Worm (Caenorhabditis elegans): Measurements from ENCODE around the gene far-1.

The far-1 gene

ce11 chrIII:9080127-9080526, 852 bp downstream of the far-1 start:
- TF ChIP-seq ceh-13 (GFP tag; optimal IDR thresholded peaks at IDR 0.05) (no peak), F13C5.2 (tag; optimal IDR thresholded peaks at IDR 0.05) (no peak), aly-1 (tag; optimal IDR thresholded peaks at IDR 0.05) (no peak), scrt-1 (GFP tag; IDR thresholded peaks at IDR 0.05) (no peak), ets-7 (tag; optimal IDR thresholded peaks at IDR 0.05) (no peak), pes-1 (GFP tag; IDR thresholded peaks at IDR 0.05) (no peak), ceh-36 (tag; optimal IDR thresholded peaks at IDR 0.05) (no peak), B0310.2 (tag; optimal IDR thresholded peaks at IDR 0.05) (no peak), tbx-37 (GFP tag; conservative IDR thresholded peaks at IDR 0.05) (no peak), flt-1 (GFP tag; IDR thresholded peaks at IDR 0.05) (no peak), hmbx-1 (tag; optimal IDR thresholded peaks at IDR 0.05) (no peak), tra-4 (tag; optimal IDR thresholded peaks at IDR 0.05) (no peak), tbx-11 (GFP tag; IDR thresholded peaks at IDR 0.05) (no peak), hmg-4 (GFP tag; optimal IDR thresholded peaks at IDR 0.05) (no peak), hnd-1 (tag; optimal IDR thresholded peaks at IDR 0.05) (no peak), sea-1 (GFP tag; conservative IDR thresholded peaks at IDR 0.05) (no peak), ama-1 (optimal IDR thresholded peaks at IDR 0.05) (no peak)

ce11 chrIII:9077708-9078107, 3.3 kb downstream of the far-1 start, which contains the start of gene F02A9.1:
Gene F02A9.1 (minus strand): TSS chrIII:9077808.
- TF ChIP-seq tbx-37 (GFP tag; conservative IDR thresholded peaks at IDR 0.05) (no peak), ceh-13 (GFP tag; optimal IDR thresholded peaks at IDR 0.05) (no peak)

- TF ChIP-seq hnd-1 (tag; optimal IDR thresholded peaks at IDR 0.05) (no peak), F13C5.2 (tag; optimal IDR thresholded peaks at IDR 0.05) (no peak), hmbx-1 (tag; optimal IDR thresholded peaks at IDR 0.05) (no peak)
Measured at ce11 chrIII:9075539-9075938, 5.4 kb downstream of the far-1 start, which contains the start of gene F02A9.7. Gene F02A9.7 (minus strand): TSS chrIII:9075639.

ce11 chrIII:9072704-9073103, 8.3 kb downstream of the far-1 start:
- no peak for TF ChIP-seq F13C5.2 (tag; optimal IDR thresholded peaks at IDR 0.05)

ce11 chrIII:9071372-9071771, 9.6 kb downstream of the far-1 start, which contains the start of gene lin-12:
Gene lin-12 (minus strand): TSS chrIII:9071472.
- no peak for TF ChIP-seq tra-4 (tag; optimal IDR thresholded peaks at IDR 0.05)

- TF ChIP-seq F13C5.2 (tag; optimal IDR thresholded peaks at IDR 0.05) (no peak), sea-1 (GFP tag; conservative IDR thresholded peaks at IDR 0.05) (no peak), tbx-37 (GFP tag; conservative IDR thresholded peaks at IDR 0.05) (no peak), tra-4 (tag; optimal IDR thresholded peaks at IDR 0.05) (no peak), ceh-36 (tag; optimal IDR thresholded peaks at IDR 0.05) (no peak), tbx-11 (GFP tag; IDR thresholded peaks at IDR 0.05) (no peak), B0310.2 (tag; optimal IDR thresholded peaks at IDR 0.05) (no peak), hnd-1 (tag; optimal IDR thresholded peaks at IDR 0.05) (no peak), hmg-4 (GFP tag; optimal IDR thresholded peaks at IDR 0.05) (no peak), aly-1 (tag; optimal IDR thresholded peaks at IDR 0.05) (no peak), ets-7 (tag; optimal IDR thresholded peaks at IDR 0.05) (no peak), hmbx-1 (tag; optimal IDR thresholded peaks at IDR 0.05) (no peak), flt-1 (GFP tag; IDR thresholded peaks at IDR 0.05) (no peak), pes-1 (GFP tag; IDR thresholded peaks at IDR 0.05) (no peak), ama-1 (optimal IDR thresholded peaks at IDR 0.05) (no peak), scrt-1 (GFP tag; IDR thresholded peaks at IDR 0.05) (no peak), ceh-13 (GFP tag; optimal IDR thresholded peaks at IDR 0.05) (no peak)
Measured at ce11 chrIII:9069712-9070111, 11.3 kb downstream of the far-1 start.

ce11 chrIII:9060267-9060666, 20.7 kb downstream of the far-1 start:
- TF ChIP-seq tbx-37 (GFP tag; conservative IDR thresholded peaks at IDR 0.05) (no peak), ceh-36 (tag; optimal IDR thresholded peaks at IDR 0.05) (no peak), tra-4 (tag; optimal IDR thresholded peaks at IDR 0.05) (no peak), pes-1 (GFP tag; IDR thresholded peaks at IDR 0.05) (no peak), tbx-11 (GFP tag; IDR thresholded peaks at IDR 0.05) (no peak)

ce11 chrIII:9058959-9059534, 21.9 kb downstream of the far-1 start, which contains the start of gene gst-1:
Gene gst-1 (plus strand): TSS chrIII:9059331.
- TF ChIP-seq B0310.2 (tag; optimal IDR thresholded peaks at IDR 0.05) (no peak), scrt-1 (GFP tag; IDR thresholded peaks at IDR 0.05) (no peak), ets-7 (tag; optimal IDR thresholded peaks at IDR 0.05) (no peak), flt-1 (GFP tag; IDR thresholded peaks at IDR 0.05) (no peak), hmg-4 (GFP tag; optimal IDR thresholded peaks at IDR 0.05) (no peak), tbx-37 (GFP tag; conservative IDR thresholded peaks at IDR 0.05) (no peak), tbx-11 (GFP tag; IDR thresholded peaks at IDR 0.05) (no peak), hmbx-1 (tag; optimal IDR thresholded peaks at IDR 0.05) (no peak), F13C5.2 (tag; optimal IDR thresholded peaks at IDR 0.05) (no peak), pes-1 (GFP tag; IDR thresholded peaks at IDR 0.05) (no peak), hnd-1 (tag; optimal IDR thresholded peaks at IDR 0.05) (no peak), ama-1 (optimal IDR thresholded peaks at IDR 0.05) (no peak), ceh-13 (GFP tag; optimal IDR thresholded peaks at IDR 0.05) (no peak), tra-4 (tag; optimal IDR thresholded peaks at IDR 0.05) (no peak), sea-1 (GFP tag; conservative IDR thresholded peaks at IDR 0.05) (no peak), aly-1 (tag; optimal IDR thresholded peaks at IDR 0.05) (no peak), ceh-36 (tag; optimal IDR thresholded peaks at IDR 0.05) (no peak)

Measured in whole organism, early embryonic.